Worm (Caenorhabditis elegans): Measurements from ENCODE around the gene exl-1.

Gene exl-1

DNA sequence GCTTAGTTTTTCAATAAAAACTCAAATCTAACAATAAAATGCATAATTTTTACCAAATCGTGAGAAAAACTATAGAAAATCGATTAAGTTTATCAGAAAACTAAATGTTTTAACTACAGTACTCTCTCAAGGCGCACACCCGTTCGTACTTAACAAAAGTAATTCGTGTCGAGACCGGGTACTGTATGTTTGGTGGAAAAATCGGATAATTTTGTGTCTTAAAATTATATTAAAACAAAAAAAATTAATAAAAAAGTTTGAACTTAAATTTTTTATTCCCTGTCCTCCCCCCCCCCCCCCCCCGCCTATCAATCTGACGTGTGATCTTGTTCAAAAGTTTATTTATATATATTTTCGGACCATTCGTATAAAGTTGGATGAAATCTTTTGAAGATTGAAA, 5.0 kb downstream of the exl-1 start, which contains the start of gene F26H11.4:
Gene F26H11.4 (plus strand): TSS at position 301 of the 400 bp plus-strand sequence.
- TF ChIP-seq him-1 (tag; optimal IDR thresholded peaks at IDR 0.05) = no peak
- no peak for TF ChIP-seq W03F9.2 (tag; optimal IDR thresholded peaks at IDR 0.05)
- TF ChIP-seq dao-5 (tag; optimal IDR thresholded peaks at IDR 0.05) = no peak

DNA sequence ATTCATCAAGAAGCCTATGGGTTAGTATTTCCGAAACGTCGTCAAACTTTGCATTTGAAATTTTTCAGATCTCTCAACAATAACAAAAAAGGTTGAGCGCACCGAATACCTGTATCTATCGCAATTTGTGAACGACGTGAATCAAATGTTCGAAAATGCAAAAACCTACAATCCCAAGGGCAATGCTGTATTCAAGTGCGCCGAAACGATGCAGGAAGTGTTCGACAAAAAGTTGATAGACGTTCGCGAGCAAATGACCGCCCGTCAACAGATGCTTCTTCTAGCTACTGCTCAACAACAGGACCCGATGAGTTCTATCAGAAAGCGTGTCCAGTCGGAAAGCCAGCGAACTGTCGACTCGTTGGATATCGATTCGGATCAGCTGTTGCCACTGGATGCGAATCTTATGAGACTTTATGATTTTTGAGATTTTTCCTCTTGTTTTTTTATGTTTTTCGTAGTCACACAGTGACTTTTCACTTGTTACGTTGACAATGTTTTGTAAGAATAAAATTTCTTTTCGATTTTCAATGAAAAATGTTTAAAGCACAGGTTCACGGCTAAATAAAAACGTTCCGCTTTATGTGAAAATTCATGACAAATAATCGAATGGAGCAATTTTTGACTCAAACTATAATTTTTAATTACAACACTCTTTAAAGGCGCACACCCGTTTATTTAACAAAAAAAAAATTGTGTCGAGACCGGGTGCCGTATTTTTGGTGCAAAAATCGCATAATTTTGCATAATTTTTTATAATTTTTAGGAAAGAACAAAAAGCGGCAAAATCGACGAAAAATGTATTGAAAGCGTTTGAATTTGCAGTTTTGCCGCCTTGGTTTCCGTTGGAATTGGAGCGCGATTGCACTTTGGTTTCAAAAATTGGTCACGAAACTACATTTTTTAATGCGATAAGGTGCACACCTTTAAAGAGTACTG, 5.7 kb downstream of the exl-1 start:
- no peak for TF ChIP-seq him-1 (tag; optimal IDR thresholded peaks at IDR 0.05)
- no peak for TF ChIP-seq dao-5 (tag; optimal IDR thresholded peaks at IDR 0.05)
- TF ChIP-seq W03F9.2 (tag; optimal IDR thresholded peaks at IDR 0.05) = peak; percentile 47

DNA sequence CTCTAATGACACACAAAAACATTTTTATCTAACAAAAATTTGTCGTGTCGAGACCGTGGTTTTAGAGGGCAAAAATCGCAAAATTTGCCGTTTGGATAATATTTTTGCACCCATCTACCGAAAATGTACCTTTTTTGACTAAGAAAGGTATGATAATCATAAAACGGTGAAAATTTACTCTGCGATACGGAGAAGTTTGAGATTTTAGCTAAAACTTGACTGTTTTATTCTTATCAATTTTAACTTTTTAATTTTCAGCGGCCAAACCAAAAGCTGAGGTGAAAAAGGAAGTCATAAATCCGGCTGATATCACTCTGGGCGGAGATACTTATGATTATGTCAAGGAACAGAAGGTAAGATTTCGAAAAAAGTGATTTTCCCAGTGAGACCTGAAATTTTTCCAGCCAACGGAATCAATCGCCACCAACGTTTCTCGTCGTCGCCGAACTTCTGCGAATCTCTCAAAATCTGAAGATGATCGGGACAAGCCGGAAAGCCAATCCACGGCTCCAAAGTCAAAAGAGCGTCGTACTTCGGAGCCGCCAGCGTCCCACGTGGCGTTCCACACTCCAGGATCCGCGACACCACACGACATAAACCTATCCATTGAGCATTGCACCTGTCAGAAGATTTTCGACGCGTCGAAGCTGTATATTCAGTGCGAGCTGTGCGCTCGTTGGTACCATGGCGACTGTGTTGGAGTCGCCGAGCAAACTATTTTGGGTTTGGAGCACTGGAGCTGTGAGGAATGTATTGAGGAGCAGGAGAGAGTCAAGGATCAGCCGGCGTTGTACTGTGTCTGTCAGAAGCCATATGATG, 6.9 kb downstream of the exl-1 start:
- TF ChIP-seq W03F9.2 (tag; optimal IDR thresholded peaks at IDR 0.05) = no peak
- no peak for TF ChIP-seq him-1 (tag; optimal IDR thresholded peaks at IDR 0.05)
- TF ChIP-seq dao-5 (tag; optimal IDR thresholded peaks at IDR 0.05) = no peak

- no peak for TF ChIP-seq him-1 (tag; optimal IDR thresholded peaks at IDR 0.05)
- TF ChIP-seq W03F9.2 (tag; optimal IDR thresholded peaks at IDR 0.05) = no peak
These were observed 7.7 kb downstream of the exl-1 start for ce11 chrII:14405489-14406059.

DNA sequence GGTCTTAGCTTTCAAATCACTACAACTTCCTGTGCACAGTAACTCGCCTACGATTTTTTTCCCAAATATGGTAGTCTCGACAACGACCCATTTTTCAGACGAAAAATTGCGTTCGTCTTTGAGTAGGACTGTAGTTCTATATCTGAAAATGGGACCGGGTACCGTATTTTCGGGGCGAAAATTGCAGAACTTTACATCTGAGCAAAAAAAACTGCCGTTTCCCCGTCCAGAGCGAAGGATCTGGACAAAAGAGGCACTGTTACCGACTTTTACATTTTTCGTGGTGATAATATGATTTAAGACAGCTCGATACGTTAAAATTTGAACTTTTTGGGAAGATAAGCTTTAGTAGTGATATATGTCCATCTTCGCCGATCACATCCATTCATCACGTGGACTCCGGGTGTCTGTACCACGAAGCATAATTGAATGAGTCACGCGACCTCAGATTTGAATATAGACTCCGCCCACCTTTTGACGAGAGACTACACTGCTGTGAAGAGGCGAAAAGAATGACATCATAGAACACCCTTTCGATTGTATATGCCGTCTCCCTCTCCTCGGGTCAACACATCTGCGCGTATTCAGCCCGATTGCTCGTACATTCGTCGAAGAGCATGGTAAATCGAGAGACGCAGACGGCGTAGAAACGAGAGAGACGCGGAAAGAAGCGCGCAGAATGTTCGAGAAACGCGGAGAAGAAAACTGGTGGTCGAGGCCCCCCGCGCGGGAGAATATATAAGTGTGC, 8.4 kb downstream of the exl-1 start:
- TF ChIP-seq him-1 (tag; optimal IDR thresholded peaks at IDR 0.05) (no peak), dao-5 (tag; optimal IDR thresholded peaks at IDR 0.05) (no peak), W03F9.2 (tag; optimal IDR thresholded peaks at IDR 0.05) (peak; percentile 34)

ce11 chrII:14404266-14404665, 9.0 kb downstream of the exl-1 start:
- TF ChIP-seq W03F9.2 (tag; optimal IDR thresholded peaks at IDR 0.05) (no peak), him-1 (tag; optimal IDR thresholded peaks at IDR 0.05) (no peak), dao-5 (tag; optimal IDR thresholded peaks at IDR 0.05) (no peak)

ce11 chrII:14401098-14401497, 12.2 kb downstream of the exl-1 start:
- TF ChIP-seq dao-5 (tag; optimal IDR thresholded peaks at IDR 0.05) (no peak), him-1 (tag; optimal IDR thresholded peaks at IDR 0.05) (no peak), W03F9.2 (tag; optimal IDR thresholded peaks at IDR 0.05) (no peak)

- TF ChIP-seq dao-5 (tag; optimal IDR thresholded peaks at IDR 0.05) = no peak
- TF ChIP-seq him-1 (tag; optimal IDR thresholded peaks at IDR 0.05) = no peak
- TF ChIP-seq W03F9.2 (tag; optimal IDR thresholded peaks at IDR 0.05) = peak; percentile 88
These were observed 13.7 kb downstream of the exl-1 start for ce11 chrII:14399595-14399994.

DNA sequence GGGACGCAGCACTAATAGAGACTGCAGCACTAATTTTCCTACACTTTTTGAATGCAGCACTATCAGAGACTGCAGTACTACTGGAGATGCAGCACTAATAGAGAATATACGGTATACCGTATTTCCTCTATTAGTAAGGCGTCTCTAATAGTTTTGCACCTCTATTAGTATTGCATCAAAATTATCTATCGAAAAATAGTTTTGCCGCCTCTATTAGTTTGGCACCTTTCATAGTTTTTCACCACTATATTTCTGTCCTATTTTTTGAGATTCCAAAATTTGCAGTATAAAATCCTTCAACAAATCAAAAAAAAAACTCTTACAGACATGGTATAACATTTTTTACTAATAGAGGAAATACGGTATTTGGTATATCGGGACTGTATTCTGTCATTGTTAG, 19.5 kb downstream of the exl-1 start:
- TF ChIP-seq him-1 (tag; optimal IDR thresholded peaks at IDR 0.05) = no peak
- TF ChIP-seq W03F9.2 (tag; optimal IDR thresholded peaks at IDR 0.05) = no peak
- no peak for TF ChIP-seq dao-5 (tag; optimal IDR thresholded peaks at IDR 0.05)

DNA sequence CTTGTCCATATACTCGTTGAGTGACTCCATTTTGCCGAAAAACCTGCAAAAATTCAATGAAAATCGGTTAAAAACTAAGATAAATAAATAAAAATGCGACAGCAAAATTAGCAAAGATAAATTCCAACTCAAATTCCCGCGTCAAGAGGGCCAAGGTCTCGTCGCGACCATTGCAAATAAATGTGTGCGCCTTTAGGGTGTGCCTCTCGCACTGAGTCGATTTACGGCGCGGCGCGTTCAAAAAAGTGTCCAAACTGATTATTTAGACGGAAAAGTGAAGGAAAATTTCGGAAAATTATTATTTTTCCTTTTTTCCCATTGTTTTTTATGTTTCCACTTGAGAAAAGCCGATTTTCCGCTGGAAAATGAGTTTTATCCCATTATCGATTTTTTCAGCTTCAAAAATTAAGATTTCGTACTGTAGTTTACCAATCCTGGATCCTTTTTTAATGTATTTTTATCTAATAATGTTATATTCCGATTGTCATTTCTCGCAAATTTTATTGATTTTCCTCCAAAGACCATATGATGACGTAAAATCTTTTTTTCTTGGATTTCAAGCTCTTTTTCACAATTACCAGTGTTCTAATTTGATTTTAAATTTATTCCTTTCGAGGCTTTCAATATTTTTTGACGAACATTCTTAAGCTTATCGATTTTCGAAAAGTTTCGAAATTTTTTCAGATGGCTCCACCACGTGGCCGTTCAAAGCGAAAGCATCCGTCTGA, 23.1 kb downstream of the exl-1 start, which contains the start of the genes kbp-3 and nurf-1:
Gene kbp-3 (minus strand): TSS at position 43 of the 728 bp plus-strand sequence.
Gene nurf-1 (plus strand): TSS at position 678 of the 728 bp plus-strand sequence.
- TF ChIP-seq dao-5 (tag; optimal IDR thresholded peaks at IDR 0.05) (no peak), W03F9.2 (tag; optimal IDR thresholded peaks at IDR 0.05) (peak; percentile 68)

DNA sequence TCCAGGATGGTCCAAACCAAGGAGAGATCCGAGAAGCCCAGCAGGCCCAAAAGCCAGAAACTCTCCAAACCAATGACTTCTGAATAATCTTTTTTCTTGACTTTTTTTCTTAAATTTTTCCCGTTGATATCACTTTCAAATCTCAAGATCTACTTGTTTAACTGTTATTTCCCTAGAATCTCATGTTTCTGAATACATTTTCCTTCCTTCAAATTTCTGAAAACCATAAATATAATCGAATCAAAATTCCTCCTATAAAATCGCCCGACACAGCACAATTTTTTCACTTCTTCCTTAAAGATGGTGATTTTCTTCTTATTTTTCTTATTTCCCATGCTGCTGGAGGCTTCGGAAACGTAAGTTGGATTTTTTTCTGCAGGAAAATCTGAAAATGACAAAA, 25.1 kb downstream of the exl-1 start, which contains the start of gene F26H11.8:
Gene F26H11.8 (plus strand): TSS at position 301 of the 400 bp plus-strand sequence.
- TF ChIP-seq him-1 (tag; optimal IDR thresholded peaks at IDR 0.05) (no peak), dao-5 (tag; optimal IDR thresholded peaks at IDR 0.05) (no peak), W03F9.2 (tag; optimal IDR thresholded peaks at IDR 0.05) (no peak)

DNA sequence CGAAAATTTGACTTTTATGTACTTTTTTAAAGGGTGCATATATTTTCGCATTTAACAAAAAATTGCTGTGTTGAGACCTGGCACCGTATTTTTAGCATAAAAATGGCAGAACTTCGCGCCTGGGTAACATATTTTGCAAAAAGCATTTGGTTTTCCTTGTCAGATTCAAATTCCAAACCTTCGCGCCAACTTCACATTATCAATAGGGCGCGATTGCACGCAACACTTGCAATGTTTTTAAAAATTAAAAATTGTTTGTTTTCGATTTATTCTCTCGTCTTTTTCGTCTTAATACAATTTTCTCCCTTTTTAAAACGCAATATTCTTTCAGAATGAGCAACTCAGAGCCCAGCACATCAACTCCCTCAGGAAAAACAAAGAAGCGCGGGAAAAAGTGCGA, 29.6 kb downstream of the exl-1 start, which contains the start of gene mes-2:
Gene mes-2 (plus strand): TSS at position 330 of the 400 bp plus-strand sequence.
- TF ChIP-seq dao-5 (tag; optimal IDR thresholded peaks at IDR 0.05) (no peak), him-1 (tag; optimal IDR thresholded peaks at IDR 0.05) (no peak), W03F9.2 (tag; optimal IDR thresholded peaks at IDR 0.05) (peak; percentile 69)

All from whole organism, L4/young adult.